Worm (Caenorhabditis elegans) whole organism, L1 larva: ENCODE data around the gene Y76B12C.8.

Experiments used
- C16A3.4 ChIP-seq: fragments of 150-350 bp; optimal IDR thresholded peaks from 2 replicates; lab custom pipeline; 2014; ENCODE audit warnings: missing biosample characterization, missing genetic modification characterization
- alr-1 ChIP-seq: fragments of 200-800 bp; sonication (Bioruptor generic); optimal IDR thresholded peaks from 2 replicates; lab custom pipeline; 2018; ENCODE audit warnings: borderline replicate concordance, mild to moderate bottlenecking, missing genetic modification characterization, missing compliant biosample characterization
- aly-2 ChIP-seq: fragments of 150-350 bp; optimal IDR thresholded peaks from 2 replicates; lab custom pipeline; 2014; ENCODE audit warnings: missing biosample characterization, missing genetic modification characterization
- ceh-82 ChIP-seq, 3 experiments: fragments of 150-350 bp in 1 of 3; sonication (generic microtip) in 2 of 3; optimal IDR thresholded peaks; 2 replicates each; lab custom pipeline; 2014 to 2017; ENCODE audit warnings: missing biosample characterization in 3 of 3, missing genetic modification characterization in 3 of 3
- ceh-88 ChIP-seq: fragments of 200-800 bp; sonication (Bioruptor generic); IDR thresholded peaks from 2 replicates; pipeline ENCODE4 v1.3.6; 2022; ENCODE audit warnings: missing genetic modification characterization, missing compliant biosample characterization
- ceh-90 ChIP-seq: sonication (generic microtip); optimal IDR thresholded peaks from 2 replicates; lab custom pipeline; 2016; ENCODE audit warnings: missing genetic modification characterization, missing compliant biosample characterization
- efl-1 ChIP-seq, 4 experiments: fragments of 150-350 bp; optimal IDR thresholded peaks in 3 of 4; peaks in 1 of 4; 1 replicate in 1 of 4; 2 replicates in 3 of 4; lab custom pipeline; 2014; ENCODE audit warnings: missing biosample characterization in 2 of 4, missing genetic modification characterization in 2 of 4, missing genetic modification reagents in 2 of 4
- egl-27 ChIP-seq, 2 experiments: fragments of 150-350 bp in 1 of 2; sonication (generic microtip); optimal IDR thresholded peaks; 3 replicates each; lab custom pipeline; 2017 to 2018; ENCODE audit warnings: missing biosample characterization in 2 of 2, missing genetic modification characterization in 2 of 2, missing genetic modification reagents in 2 of 2
- elt-3 ChIP-seq, 6 experiments: fragments of 150-350 bp in 1 of 6; sonication (generic microtip); optimal IDR thresholded peaks; 2 replicates each; lab custom pipeline; 2017 to 2018; ENCODE audit warnings: missing biosample characterization in 6 of 6, missing genetic modification characterization in 6 of 6, inconsistent platforms in 1 of 6
- ets-5 ChIP-seq: fragments of 200-800 bp; sonication (Bioruptor generic); IDR thresholded peaks from 2 replicates; pipeline ENCODE4 v1.3.6; 2022; ENCODE audit warnings: missing genetic modification characterization, missing compliant biosample characterization
- fkh-4 ChIP-seq: sonication (generic microtip); optimal IDR thresholded peaks from 2 replicates; lab custom pipeline; 2016; ENCODE audit warnings: missing compliant biosample characterization, missing genetic modification characterization, borderline replicate concordance
- fos-1 ChIP-seq: fragments of 150-350 bp; optimal IDR thresholded peaks from 2 replicates; lab custom pipeline; 2014; ENCODE audit warnings: missing biosample characterization, missing genetic modification characterization
- grh-1 ChIP-seq: fragments of 200-800 bp; sonication (Bioruptor generic); IDR thresholded peaks from 2 replicates; pipeline ENCODE4 v1.3.6; 2022; ENCODE audit warnings: missing genetic modification reagents, missing genetic modification characterization, missing compliant biosample characterization
- hlh-4 ChIP-seq: sonication (generic microtip); optimal IDR thresholded peaks from 2 replicates; lab custom pipeline; 2016; ENCODE audit warnings: mild to moderate bottlenecking, missing genetic modification characterization, missing compliant biosample characterization
- isw-1 ChIP-seq: fragments of 200-800 bp; sonication (Bioruptor generic); IDR thresholded peaks from 2 replicates; pipeline ENCODE4 v1.3.6; 2022; ENCODE audit warnings: missing genetic modification characterization, missing compliant biosample characterization
- lin-14 ChIP-seq: fragments of 200-800 bp; sonication (Bioruptor generic); optimal IDR thresholded peaks from 2 replicates; lab custom pipeline; 2018; ENCODE audit warnings: mild to moderate bottlenecking, missing genetic modification characterization, moderate library complexity, missing compliant biosample characterization
- lin-15B ChIP-seq: fragments of 150-350 bp; sonication (generic microtip); optimal IDR thresholded peaks from 3 replicates; lab custom pipeline; 2014; ENCODE audit warnings: missing biosample characterization, missing genetic modification characterization
- lin-35 ChIP-seq, 2 experiments: fragments of 150-350 bp; optimal IDR thresholded peaks; 2 replicates each; lab custom pipeline; 2014; ENCODE audit warnings: missing biosample characterization in 2 of 2, missing genetic modification characterization in 2 of 2, missing genetic modification reagents in 2 of 2
- lsy-2 ChIP-seq, 2 experiments: fragments of 150-350 bp; optimal IDR thresholded peaks; 2 replicates each; lab custom pipeline; 2014; ENCODE audit warnings: missing biosample characterization in 2 of 2, missing genetic modification characterization in 2 of 2
- mab-9 ChIP-seq: fragments of 200-800 bp; sonication (Bioruptor generic); IDR thresholded peaks from 2 replicates; pipeline ENCODE4 v1.3.6; 2022; ENCODE audit warnings: missing genetic modification reagents, missing genetic modification characterization, missing compliant biosample characterization
- mef-2 ChIP-seq: fragments of 150-350 bp; optimal IDR thresholded peaks from 2 replicates; lab custom pipeline; 2014; ENCODE audit warnings: missing biosample characterization, missing genetic modification characterization
- mep-1 ChIP-seq: fragments of 150-350 bp; optimal IDR thresholded peaks from 2 replicates; lab custom pipeline; 2014; ENCODE audit warnings: missing biosample characterization, missing genetic modification characterization
- nhr-20 ChIP-seq: sonication (generic microtip); optimal IDR thresholded peaks from 2 replicates; lab custom pipeline; 2016; ENCODE audit warnings: mild to moderate bottlenecking, missing genetic modification characterization, missing compliant biosample characterization
- nhr-71 ChIP-seq: sonication (generic microtip); optimal IDR thresholded peaks from 2 replicates; lab custom pipeline; 2016; ENCODE audit warnings: mild to moderate bottlenecking, missing genetic modification characterization, moderate library complexity, missing compliant biosample characterization
- nhr-77 ChIP-seq: fragments of 150-350 bp; optimal IDR thresholded peaks from 2 replicates; lab custom pipeline; 2014; ENCODE audit warnings: missing biosample characterization, missing genetic modification characterization
- nhr-90 ChIP-seq: sonication (generic microtip); optimal IDR thresholded peaks from 2 replicates; lab custom pipeline; 2016; ENCODE audit warnings: mild to moderate bottlenecking, missing genetic modification characterization, missing compliant biosample characterization; ENCODE audit not compliant: poor library complexity
- rnt-1 ChIP-seq: sonication (generic microtip); optimal IDR thresholded peaks from 2 replicates; lab custom pipeline; 2016; ENCODE audit warnings: mild to moderate bottlenecking, missing genetic modification characterization, moderate library complexity, missing compliant biosample characterization
- sox-4 ChIP-seq: sonication (generic microtip); optimal IDR thresholded peaks from 2 replicates; lab custom pipeline; 2016; ENCODE audit warnings: missing genetic modification characterization, missing compliant biosample characterization
- swsn-7 ChIP-seq: sonication (generic microtip); optimal IDR thresholded peaks from 2 replicates; lab custom pipeline; 2016; ENCODE audit warnings: missing genetic modification characterization, missing compliant biosample characterization
- tbx-2 ChIP-seq: sonication (generic microtip); optimal IDR thresholded peaks from 2 replicates; lab custom pipeline; 2016; ENCODE audit warnings: missing genetic modification characterization, missing compliant biosample characterization
- tlp-1 ChIP-seq: fragments of 150-350 bp; optimal IDR thresholded peaks from 2 replicates; lab custom pipeline; 2014; ENCODE audit warnings: missing biosample characterization, missing genetic modification characterization
- unc-86 ChIP-seq: sonication (generic microtip); optimal IDR thresholded peaks from 2 replicates; lab custom pipeline; 2016; ENCODE audit warnings: missing genetic modification characterization, missing compliant biosample characterization
- vab-15 ChIP-seq: sonication (generic microtip); optimal IDR thresholded peaks from 2 replicates; lab custom pipeline; 2017; ENCODE audit warnings: missing genotype, mild to moderate bottlenecking, missing genetic modification characterization, missing compliant biosample characterization
- zag-1 ChIP-seq: fragments of 150-350 bp; optimal IDR thresholded peaks from 2 replicates; lab custom pipeline; 2014; ENCODE audit warnings: missing biosample characterization, missing genetic modification characterization

Gene Y76B12C.8

ce11 chrIV:1953132-1953629 lies 26.6 kb upstream of the Y76B12C.8 start, which contains the start of gene F52C12.2 (continued):
- TF ChIP-seq nhr-90 (tag; lab: Kevin White, UChicago) (peak; percentile 80), mab-9 (GFP tag; lab: Robert Waterston, UW) (no peak), nhr-71 (tag; lab: Kevin White, UChicago) (peak; percentile 86), tlp-1 (tag; lab: Kevin White, UChicago) (no peak), ets-5 (GFP tag; lab: Robert Waterston, UW) (no peak), hlh-4 (no peak), mep-1 (peak; percentile 58)

- no peak for TF ChIP-seq nhr-20 (tag; lab: Kevin White, UChicago)
- no peak for TF ChIP-seq hlh-4
- TF ChIP-seq nhr-77 (tag; lab: Kevin White, UChicago), result no peak
- TF ChIP-seq lin-14, result no peak
- TF ChIP-seq swsn-7 (tag; lab: Kevin White, UChicago), result no peak
- no peak for TF ChIP-seq unc-86 (tag; lab: Kevin White, UChicago)
- no peak for TF ChIP-seq aly-2 (tag; lab: Kevin White, UChicago)
- no peak for TF ChIP-seq fkh-4 (tag; lab: Kevin White, UChicago)
- TF ChIP-seq sox-4 (tag; lab: Kevin White, UChicago), result no peak
- TF ChIP-seq, all 84 proteins: peak for 0
These were observed 23.4 kb upstream of the Y76B12C.8 start, which contains the start of gene F52C12.6 for ce11 chrIV:1956411-1956810. Gene F52C12.6, plus strand, starts transcription at chrIV:1956711.

- TF ChIP-seq grh-1 (GFP tag; lab: Robert Waterston, UW) (no peak), zag-1 (no peak), rnt-1 (tag; lab: Kevin White, UChicago) (no peak), unc-86 (tag; lab: Kevin White, UChicago) (no peak), lsy-2 (tag; optimal IDR thresholded peaks at IDR 0.05; lab: Kevin White, UChicago) (no peak), fos-1 (no peak), ceh-88 (no peak), alr-1 (no peak)
These were observed 20.2 kb upstream of the Y76B12C.8 start, which contains the start of gene tdpo-1 for ce11 chrIV:1959554-1959953. Gene tdpo-1, plus strand, starts transcription at chrIV:1959854.

- TF ChIP-seq lin-15B (tag; lab: Kevin White, UChicago) (no peak), efl-1 (optimal IDR thresholded peaks at IDR 0.05; lab: Kevin White, UChicago) (no peak), efl-1 (GFP tag; optimal IDR thresholded peaks at IDR 0.05 in 1 of 2; lab: Kevin White, UChicago) (peak in 1 of 2 experiments; percentile 65), lsy-2 (tag; optimal IDR thresholded peaks at IDR 0.05; lab: Kevin White, UChicago) (no peak), tlp-1 (tag; lab: Kevin White, UChicago) (no peak), mef-2 (tag; lab: Kevin White, UChicago) (no peak), tbx-2 (tag; lab: Kevin White, UChicago) (no peak)
These were observed 16.5 kb upstream of the Y76B12C.8 start, which contains the start of gene ulp-3 for ce11 chrIV:1963247-1963646. Gene ulp-3, plus strand, starts transcription at chrIV:1963634.

ce11 chrIV:1964057-1964456 lies 15.7 kb upstream of the Y76B12C.8 start:
- TF ChIP-seq isw-1 (GFP tag; lab: Robert Waterston, UW) (no peak), ceh-82 (tag; optimal IDR thresholded peaks at IDR 0.05; lab: Kevin White, UChicago) (no peak), elt-3 (tag; optimal IDR thresholded peaks at IDR 0.05; lab: Kevin White, UChicago) (no peak), egl-27 (tag; optimal IDR thresholded peaks at IDR 0.05; lab: Kevin White, UChicago) (no peak), ceh-90 (tag; lab: Kevin White, UChicago) (no peak), lin-35 (GFP tag; optimal IDR thresholded peaks at IDR 0.05; lab: Kevin White, UChicago) (no peak), vab-15 (tag; lab: Kevin White, UChicago) (no peak), C16A3.4 (no peak)
